Worm (Caenorhabditis elegans): ENCODE results near the gene R08E5.4.

Gene R08E5.4

DNA sequence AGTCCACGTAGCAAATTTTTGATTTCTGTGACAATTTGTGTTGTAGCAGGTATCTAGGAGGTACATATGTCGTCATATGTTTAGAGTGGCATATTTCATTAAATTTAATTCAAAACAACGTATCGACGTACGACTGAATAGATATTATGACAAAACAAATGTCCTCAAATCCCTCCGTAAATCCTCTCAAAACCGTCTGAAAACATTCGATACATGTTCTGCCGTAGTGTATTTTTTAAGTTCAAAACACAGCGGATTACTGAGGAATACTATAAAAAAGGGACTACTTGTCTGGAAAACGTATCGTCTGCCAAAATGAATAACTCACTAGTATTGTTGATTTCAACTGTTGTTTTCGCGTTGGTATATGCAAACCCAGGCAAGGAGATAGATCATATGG is at the start of gene R08E5.4:
Gene R08E5.4 (plus strand): TSS at position 301 of the 400 bp plus-strand sequence.
- TF ChIP-seq bed-3 (GFP tag; optimal IDR thresholded peaks at IDR 0.05) (no peak), pha-4 (tag; optimal IDR thresholded peaks at IDR 0.05) (no peak), ceh-83 (GFP tag; optimal IDR thresholded peaks at IDR 0.05) (no peak), unc-62 (GFP tag; optimal IDR thresholded peaks at IDR 0.05) (no peak), lsy-2 (tag; optimal IDR thresholded peaks at IDR 0.05) (no peak), M03D4.4 (tag; optimal IDR thresholded peaks at IDR 0.05) (no peak), lin-32 (GFP tag; optimal IDR thresholded peaks at IDR 0.05) (no peak), sptf-1 (tag; optimal IDR thresholded peaks at IDR 0.05) (no peak), snpc-4 (tag; optimal IDR thresholded peaks at IDR 0.05) (no peak), lin-13 (tag; optimal IDR thresholded peaks at IDR 0.05) (no peak), cnd-1 (tag; optimal IDR thresholded peaks at IDR 0.05) (no peak), nhr-76 (tag; optimal IDR thresholded peaks at IDR 0.05) (no peak)

DNA sequence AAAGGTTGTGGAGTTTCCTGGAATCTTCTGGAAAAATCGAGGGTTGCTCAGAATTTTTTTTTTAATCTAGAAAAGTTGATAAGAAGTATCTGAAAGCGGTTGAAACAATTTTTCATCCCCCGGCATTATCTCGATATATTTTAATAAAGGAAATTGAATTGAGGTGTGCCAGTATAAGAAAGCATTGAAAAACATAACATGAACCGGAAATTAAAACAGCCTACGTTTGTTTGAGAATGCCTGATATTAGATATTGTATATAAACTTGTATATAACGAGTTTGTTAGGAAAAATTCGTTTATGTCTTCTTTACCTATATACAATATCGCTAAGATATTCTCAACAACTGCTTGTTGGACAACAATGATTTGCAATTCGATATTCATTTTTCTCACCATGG is 43.6 kb upstream of the R08E5.4 start, which contains the start of gene str-30:
Gene str-30 (plus strand): TSS at position 301 of the 400 bp plus-strand sequence.
- TF ChIP-seq drap-1 (GFP tag; optimal IDR thresholded peaks at IDR 0.05) (no peak), nhr-2 (tag; optimal IDR thresholded peaks at IDR 0.05) (no peak), tbx-8 (GFP tag; optimal IDR thresholded peaks at IDR 0.05) (no peak), nhr-28 (tag; optimal IDR thresholded peaks at IDR 0.05) (no peak), hlh-1 (tag; optimal IDR thresholded peaks at IDR 0.05) (no peak), lsy-2 (tag; optimal IDR thresholded peaks at IDR 0.05) (no peak), nhr-237 (tag; optimal IDR thresholded peaks at IDR 0.05) (no peak), unc-62 (GFP tag; optimal IDR thresholded peaks at IDR 0.05) (no peak), lin-32 (GFP tag; optimal IDR thresholded peaks at IDR 0.05) (no peak), bed-3 (GFP tag; optimal IDR thresholded peaks at IDR 0.05) (no peak), sem-2 (GFP tag; optimal IDR thresholded peaks at IDR 0.05) (no peak), M03D4.4 (tag; optimal IDR thresholded peaks at IDR 0.05) (no peak)

DNA sequence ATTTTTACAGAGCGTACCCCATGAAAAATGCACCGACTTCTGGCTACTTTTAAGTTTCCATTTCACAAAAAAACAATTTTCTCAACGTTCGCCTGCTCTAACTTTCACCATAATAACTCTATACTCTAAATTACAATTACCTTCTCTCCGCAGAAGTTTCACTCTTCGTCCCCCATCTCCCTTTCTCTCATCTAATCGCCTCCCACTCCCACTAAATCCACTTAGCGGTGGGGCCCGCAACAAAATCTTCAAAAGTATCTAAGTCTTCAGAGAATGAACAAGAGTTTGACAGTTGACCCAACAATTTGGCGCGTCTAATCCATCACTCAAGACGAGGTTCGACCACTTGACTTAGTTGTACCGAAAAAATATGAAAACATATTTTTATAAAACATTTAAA is 30.0 kb upstream of the R08E5.4 start:
- no peak for TF ChIP-seq cnd-1 (tag; optimal IDR thresholded peaks at IDR 0.05)
- peak; percentile 57 for TF ChIP-seq ces-1 (GFP tag; optimal IDR thresholded peaks at IDR 0.05)

- no peak for TF ChIP-seq pha-4 (tag; optimal IDR thresholded peaks at IDR 0.05)
- no peak for TF ChIP-seq nhr-237 (tag; optimal IDR thresholded peaks at IDR 0.05)
Observed at ce11 chrV:3739302-3739701, 29.1 kb upstream of the R08E5.4 start, which contains the start of gene hpo-36. hpo-36 (minus strand) TSS chrV:3739402.

DNA sequence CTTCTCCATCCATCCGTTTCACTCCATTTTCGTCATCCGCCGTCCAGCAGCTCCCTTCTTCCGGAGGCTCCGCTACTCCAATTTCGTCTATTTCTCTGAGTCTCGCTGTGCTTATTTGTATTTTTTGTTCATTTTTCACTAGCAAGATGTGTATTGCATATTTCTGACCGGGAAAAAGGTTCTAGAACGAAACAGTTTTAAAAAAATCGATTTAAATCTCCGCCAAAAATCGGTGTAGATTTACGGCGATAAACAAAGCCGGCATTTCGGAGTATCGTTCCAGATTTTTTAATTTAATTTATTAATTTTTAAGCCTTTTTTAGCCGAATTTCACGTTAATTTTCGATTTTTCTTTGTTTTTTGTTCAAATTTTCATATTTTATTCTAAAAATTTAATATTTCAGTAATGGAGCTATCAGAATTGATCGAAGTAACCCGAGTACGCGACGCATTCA is 25.2 kb upstream of the R08E5.4 start, which contains the start of gene mtm-9:
Gene mtm-9 (plus strand): TSS at position 405 of the 455 bp plus-strand sequence.
- TF ChIP-seq unc-39 (tag; optimal IDR thresholded peaks at IDR 0.05) (no peak), mls-2 (tag; optimal IDR thresholded peaks at IDR 0.05) (no peak), lsy-2 (tag; optimal IDR thresholded peaks at IDR 0.05) (peak; percentile 3), flh-1 (GFP tag; optimal IDR thresholded peaks at IDR 0.05) (no peak), sem-2 (GFP tag; optimal IDR thresholded peaks at IDR 0.05) (no peak), ces-1 (GFP tag; optimal IDR thresholded peaks at IDR 0.05) (peak; percentile 81), ceh-39 (tag; optimal IDR thresholded peaks at IDR 0.05) (peak; percentile 46), mep-1 (tag; optimal IDR thresholded peaks at IDR 0.05) (peak; percentile 8), cnd-1 (tag; optimal IDR thresholded peaks at IDR 0.05) (no peak), nhr-2 (tag; optimal IDR thresholded peaks at IDR 0.05) (no peak), zip-8 (tag; optimal IDR thresholded peaks at IDR 0.05) (no peak)

ce11 chrV:3750328-3750727 is 18.0 kb upstream of the R08E5.4 start:
- no peak for TF ChIP-seq sptf-1 (tag; optimal IDR thresholded peaks at IDR 0.05)
- TF ChIP-seq nhr-237 (tag; optimal IDR thresholded peaks at IDR 0.05): no peak
- TF ChIP-seq pha-4 (tag; optimal IDR thresholded peaks at IDR 0.05): no peak

DNA sequence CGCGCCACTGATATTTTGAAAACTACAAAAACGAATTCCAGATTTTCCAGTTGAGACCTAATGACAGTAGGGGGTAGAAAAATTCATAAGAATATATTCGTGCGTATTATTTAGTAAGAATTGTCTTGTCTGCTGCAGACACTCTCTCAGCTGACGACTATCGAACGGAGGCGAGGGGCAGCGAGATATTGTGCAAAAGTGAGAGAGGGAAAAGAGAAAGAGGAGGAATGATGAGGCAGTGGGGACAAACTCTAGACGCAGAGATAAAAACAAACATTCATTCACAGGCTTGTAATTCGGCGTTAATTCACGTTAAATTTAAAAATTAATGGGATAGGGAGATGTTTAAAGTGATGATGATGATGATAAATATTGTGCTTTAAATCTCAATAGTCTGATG is 11.5 kb upstream of the R08E5.4 start, which contains the start of gene gid-7:
Gene gid-7 (minus strand): TSS at position 188 of the 400 bp plus-strand sequence.
- TF ChIP-seq blmp-1 (tag; optimal IDR thresholded peaks at IDR 0.05) (no peak), ces-1 (GFP tag; optimal IDR thresholded peaks at IDR 0.05) (peak; percentile 72)
